Fruit fly (Drosophila melanogaster): ENCODE results near the gene CG15208.

DNA sequence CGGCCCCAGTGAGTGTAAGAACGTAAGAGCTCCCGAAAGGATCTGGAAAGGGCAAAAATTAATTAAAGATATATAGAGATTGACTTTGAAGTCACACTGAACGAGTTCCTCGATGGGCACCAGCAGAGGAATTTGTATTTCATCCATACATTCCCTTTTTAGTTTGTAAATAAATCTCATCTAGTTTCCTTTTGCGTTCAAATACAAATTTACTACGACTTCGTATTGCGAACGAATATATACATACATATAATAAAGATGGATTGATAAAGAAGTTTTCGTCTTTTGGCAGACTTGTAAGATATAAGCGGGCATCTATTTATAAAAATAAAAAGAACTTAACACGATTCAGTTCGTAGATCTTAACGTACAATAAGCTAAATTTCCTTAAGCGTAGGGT is at the start of gene CG15208:
- no peak for TF ChIP-seq Rel (GFP tag; optimal IDR thresholded peaks at IDR 0.05)
- no peak for TF ChIP-seq Rel (tag; optimal IDR thresholded peaks at IDR 0.05)
- TF ChIP-seq Dif (GFP tag; optimal IDR thresholded peaks at IDR 0.05; ENCODE audit: partially characterized antibody) = no peak
- TF ChIP-seq fru (GFP tag; optimal IDR thresholded peaks at IDR 0.05) = no peak
- TF ChIP-seq Mio (GFP tag; optimal IDR thresholded peaks at IDR 0.05) = no peak
- no peak for TF ChIP-seq Hr83 (GFP tag; optimal IDR thresholded peaks at IDR 0.05; ENCODE audit: poor library complexity, severe bottlenecking)
- no peak for TF ChIP-seq pan (optimal IDR thresholded peaks at IDR 0.05)
- no peak for TF ChIP-seq sage (GFP tag; optimal IDR thresholded peaks at IDR 0.05)

All from whole organism, wandering third instar larva.